Worm (Caenorhabditis elegans): ENCODE data around the gene nhr-12.

DNA sequence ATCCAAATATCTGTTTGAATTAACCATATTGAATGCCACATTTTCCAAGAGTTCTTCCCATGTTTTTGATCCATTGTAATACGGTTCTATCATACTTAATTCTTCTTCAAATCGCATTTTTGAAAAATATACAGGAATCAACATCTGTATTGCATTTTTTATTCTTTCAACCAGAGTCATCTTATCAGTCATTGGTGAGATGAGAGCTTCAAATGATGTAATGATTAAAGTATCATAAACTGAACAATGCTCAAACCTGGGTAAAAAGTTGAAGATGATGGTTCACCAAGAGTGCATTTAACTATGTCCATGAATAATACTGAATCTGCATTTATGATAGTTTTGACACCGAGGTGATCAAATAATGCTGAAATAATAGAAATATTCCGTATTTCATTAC lies 20.0 kb upstream of the nhr-12 start:
- TF ChIP-seq elt-3 (tag; optimal IDR thresholded peaks at IDR 0.05) = no peak
- TF ChIP-seq snpc-4 (tag; optimal IDR thresholded peaks at IDR 0.05) = no peak
- TF ChIP-seq nhr-11 (tag; optimal IDR thresholded peaks at IDR 0.05) = no peak
- TF ChIP-seq ZK546.5 (tag; optimal IDR thresholded peaks at IDR 0.05) = no peak
- TF ChIP-seq elt-1 (tag; optimal IDR thresholded peaks at IDR 0.05) = no peak
